Worm (Caenorhabditis elegans): Measurements from ENCODE around the gene affl-1.

- TF ChIP-seq unc-130 (GFP tag; optimal IDR thresholded peaks at IDR 0.05) (no peak), skn-1 (tag; optimal IDR thresholded peaks at IDR 0.05) (no peak), lim-7 (GFP tag; IDR thresholded peaks at IDR 0.05) (no peak), pqm-1 (tag; optimal IDR thresholded peaks at IDR 0.05) (no peak), mdl-1 (tag; optimal IDR thresholded peaks at IDR 0.05) (no peak), ztf-11 (tag; optimal IDR thresholded peaks at IDR 0.05) (no peak), dve-1 (tag; optimal IDR thresholded peaks at IDR 0.05; ENCODE audit: insufficient read depth) (no peak), nhr-237 (tag; optimal IDR thresholded peaks at IDR 0.05) (no peak), ces-1 (GFP tag; optimal IDR thresholded peaks at IDR 0.05) (no peak), lin-15B (tag; optimal IDR thresholded peaks at IDR 0.05) (no peak)
Observed at ce11 chrIII:475154-475553, 35.1 kb downstream of the affl-1 start, which contains the start of gene mat-3.

Data from whole organism, L4 larva.